Fruit fly (Drosophila melanogaster): ENCODE results near the gene Uggt.

DNA sequence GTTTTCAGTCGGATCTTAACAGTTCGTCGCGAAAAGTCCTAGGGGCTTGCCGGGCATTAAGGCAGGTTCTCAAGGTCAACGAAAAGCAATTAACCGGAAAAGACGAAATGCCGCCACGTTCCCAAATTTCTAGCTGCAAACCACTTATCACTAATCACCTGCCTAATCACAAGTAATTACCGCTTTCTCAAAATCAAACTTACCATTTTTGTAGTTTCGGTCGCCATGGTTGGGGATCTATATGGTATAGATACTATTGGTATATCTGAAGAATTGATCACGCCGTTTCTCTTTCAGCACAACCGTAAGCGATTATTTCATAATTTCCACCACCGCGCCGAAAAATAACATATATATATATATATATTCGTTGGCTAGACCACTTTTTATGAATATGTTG is 26.7 kb upstream of the Uggt start:
- TF ChIP-seq CG15336 (GFP tag; IDR thresholded peaks at IDR 0.05) (no peak), CG9139 (GFP tag; optimal IDR thresholded peaks at IDR 0.05) (no peak), CG6276 (GFP tag; optimal IDR thresholded peaks at IDR 0.05) (no peak)
